Fruit fly (Drosophila melanogaster): ENCODE data around the gene Pdp1.

DNA sequence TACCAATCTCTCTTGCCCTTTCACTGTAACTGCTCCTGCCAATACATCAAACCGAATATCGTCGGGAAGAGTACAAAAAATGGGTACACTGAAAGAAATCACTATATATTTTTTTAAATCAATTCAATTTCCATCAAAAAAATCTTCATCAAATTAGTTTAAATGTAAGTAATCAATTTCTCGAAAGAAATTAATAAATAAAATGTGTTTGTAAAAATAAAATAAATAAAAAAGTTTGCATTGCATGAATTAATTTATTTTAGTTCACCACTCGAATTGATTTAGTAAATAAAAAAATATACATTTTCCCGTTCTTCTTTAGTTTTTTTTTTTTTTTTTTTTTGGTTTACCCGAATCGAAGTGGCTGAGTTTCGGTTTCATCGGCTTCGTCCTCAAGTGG, 5.4 kb downstream of the Pdp1 start:
- TF ChIP-seq CG1620 (GFP tag; optimal IDR thresholded peaks at IDR 0.05) (no peak), CG14711 (tag; optimal IDR thresholded peaks at IDR 0.05) (peak; percentile 56), tj (GFP tag; optimal IDR thresholded peaks at IDR 0.05) (no peak), Mnt (GFP tag; optimal IDR thresholded peaks at IDR 0.05) (no peak), bab1 (GFP tag; optimal IDR thresholded peaks at IDR 0.05) (no peak), Hr96 (GFP tag; optimal IDR thresholded peaks at IDR 0.05) (no peak), cnc (optimal IDR thresholded peaks at IDR 0.05) (no peak)

All from whole organism, adult.